Worm (Caenorhabditis elegans) whole organism, L2 larva: ENCODE data around the gene C08F11.12.

ENCODE experiments used
- ceh-82 ChIP-seq: fragments of 150-350 bp; optimal IDR thresholded peaks from 2 replicates; lab custom pipeline; 2014; ENCODE audit warnings: missing biosample characterization, missing genetic modification characterization
- lin-39 ChIP-seq: fragments of 150-350 bp; optimal IDR thresholded peaks from 2 replicates; lab custom pipeline; 2014; ENCODE audit warnings: missing biosample characterization, missing genetic modification reagents, missing genetic modification characterization
- nhr-10 ChIP-seq: sonication (generic microtip); optimal IDR thresholded peaks from 2 replicates; lab custom pipeline; 2017; ENCODE audit warnings: missing biosample characterization, missing genetic modification characterization
- snpc-4 ChIP-seq: fragments of 150-350 bp; optimal IDR thresholded peaks from 2 replicates; lab custom pipeline; 2014; ENCODE audit warnings: missing biosample characterization, missing genetic modification characterization
- unc-62 ChIP-seq: fragments of 150-350 bp; optimal IDR thresholded peaks from 2 replicates; lab custom pipeline; 2014; ENCODE audit warnings: missing biosample characterization, missing genetic modification reagents, missing genetic modification characterization
- ztf-11 ChIP-seq: sonication (generic microtip); optimal IDR thresholded peaks from 2 replicates; lab custom pipeline; 2017; ENCODE audit warnings: missing biosample characterization, missing genetic modification characterization

- TF ChIP-seq ztf-11 (tag; lab: Kevin White, UChicago) (no peak), snpc-4 (tag; lab: Kevin White, UChicago) (no peak), lin-39 (tag; lab: Kevin White, UChicago) (no peak), nhr-10 (tag; lab: Kevin White, UChicago) (no peak), unc-62 (GFP tag; lab: Kevin White, UChicago) (no peak), ceh-82 (tag; lab: Kevin White, UChicago) (no peak)
Observed at ce11 chrIV:13693976-13694375, 42.7 kb upstream of the C08F11.12 start.
